Fruit fly (Drosophila melanogaster) whole organism: Measurements from ENCODE around the gene stnB.

ENCODE experiments used
- CG8478 ChIP-seq: fragments of >200 bp; optimal IDR thresholded peaks from 2 replicates; lab custom pipeline; 2018; ENCODE audit warnings: inconsistent platforms
- Dll ChIP-seq: fragments of >200 bp; optimal IDR thresholded peaks from 2 replicates; lab custom pipeline; 2017
- pan ChIP-seq: fragments of >200 bp; optimal IDR thresholded peaks from 2 replicates; lab custom pipeline; 2017
- usp ChIP-seq: fragments of >200 bp; optimal IDR thresholded peaks from 2 replicates; lab custom pipeline; 2017; ENCODE audit warnings: missing biosample characterization, missing genetic modification characterization, mixed read lengths

DNA sequence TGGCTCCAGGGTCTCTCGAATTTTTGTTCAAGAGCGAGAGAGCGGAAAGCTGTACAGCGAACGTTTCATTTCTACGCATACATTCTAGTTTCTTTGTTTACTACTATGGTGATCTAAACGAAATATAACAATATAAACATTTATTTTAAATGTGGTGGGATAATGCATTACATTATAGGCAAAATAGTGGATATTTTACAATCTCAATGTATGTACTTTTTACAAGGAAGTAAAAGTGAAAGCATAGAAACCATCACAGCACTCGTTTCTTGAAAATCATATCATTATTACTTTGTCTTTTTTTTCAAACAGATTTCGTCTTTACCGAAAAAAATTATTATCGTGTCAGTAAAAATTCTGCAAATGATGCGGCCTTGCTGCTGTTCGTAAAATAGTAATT, 59.4 kb downstream of the stnB start, which contains the start of gene Cnep1r1:
- TF ChIP-seq pan (lab: Kevin White, UChicago) (no peak), Dll (lab: Kevin White, UChicago) (no peak), CG8478 (lab: Kevin White, UChicago) (no peak), usp (GFP tag; lab: Kevin White, UChicago) (no peak)
